Fruit fly (Drosophila melanogaster) whole organism, embryonic: ENCODE measurements around the gene CG17108.

Source experiments
- B-H1 ChIP-seq: fragments of 200-800 bp; sonication (Bioruptor generic); IDR thresholded peaks from 3 replicates; pipeline ENCODE4 v1.3.6; 2022; ENCODE audit warnings: missing biosample characterization, missing genetic modification characterization
- CG10147 ChIP-seq: fragments of 200-800 bp; sonication (Bioruptor generic); optimal IDR thresholded peaks from 2 replicates; lab custom pipeline; 2019; ENCODE audit warnings: missing biosample characterization, mild to moderate bottlenecking, missing genetic modification characterization, moderate library complexity
- CG1024 ChIP-seq: fragments of 200-800 bp; sonication (Bioruptor generic); IDR thresholded peaks from 2 replicates; pipeline ENCODE4 v1.3.6; 2022; ENCODE audit warnings: missing biosample characterization, missing genetic modification characterization
- CG10366 ChIP-seq: fragments of 200-800 bp; sonication (Bioruptor generic); IDR thresholded peaks from 2 replicates; pipeline ENCODE4 v1.3.6; 2022; ENCODE audit warnings: missing biosample characterization, missing genetic modification characterization
- CG1233 ChIP-seq: fragments of 200-800 bp; sonication (Bioruptor generic); optimal IDR thresholded peaks from 4 replicates; lab custom pipeline; 2018; ENCODE audit warnings: missing biosample characterization, mild to moderate bottlenecking, missing genetic modification characterization
- CG12659 ChIP-seq: fragments of 200-800 bp; sonication (Bioruptor generic); optimal IDR thresholded peaks from 3 replicates; lab custom pipeline; 2017; ENCODE audit warnings: mild to moderate bottlenecking, missing biosample characterization, missing genetic modification reagents, missing genetic modification characterization
- CG13123 ChIP-seq: fragments of 200-800 bp; sonication (Bioruptor generic); optimal IDR thresholded peaks from 2 replicates; lab custom pipeline; 2016; ENCODE audit warnings: missing biosample characterization, missing genetic modification characterization
- CG14667 ChIP-seq: fragments of 200-800 bp; sonication (Bioruptor generic); IDR thresholded peaks from 2 replicates; pipeline ENCODE4 v1.3.6; 2022; ENCODE audit warnings: missing biosample characterization, missing genetic modification characterization
- CG1529 ChIP-seq: fragments of 200-800 bp; sonication (Bioruptor generic); optimal IDR thresholded peaks from 3 replicates; lab custom pipeline; 2018; ENCODE audit warnings: missing biosample characterization, missing genetic modification characterization
- CG15479 ChIP-seq: fragments of 200-800 bp; sonication (Bioruptor generic); optimal IDR thresholded peaks from 3 replicates; lab custom pipeline; 2019; ENCODE audit warnings: missing biosample characterization, mild to moderate bottlenecking, missing genetic modification characterization, moderate library complexity
- CG15601 ChIP-seq: fragments of 200-800 bp; sonication (Bioruptor generic); optimal IDR thresholded peaks from 3 replicates; lab custom pipeline; 2019; ENCODE audit warnings: missing biosample characterization, mild to moderate bottlenecking, missing genetic modification characterization, moderate library complexity
- CG17361 ChIP-seq: fragments of 200-800 bp; sonication (Bioruptor generic); IDR thresholded peaks from 3 replicates; pipeline ENCODE4 v1.3.6; 2022; ENCODE audit warnings: missing biosample characterization, missing genetic modification characterization
- CG18011 ChIP-seq: fragments of 200-800 bp; sonication (Bioruptor generic); optimal IDR thresholded peaks from 2 replicates; lab custom pipeline; 2017; ENCODE audit warnings: missing biosample characterization, missing genetic modification characterization, mild to moderate bottlenecking, moderate library complexity, missing genotype
- CG18476 ChIP-seq: fragments of 200-800 bp; sonication (Bioruptor generic); optimal IDR thresholded peaks from 2 replicates; lab custom pipeline; 2016; ENCODE audit warnings: missing biosample characterization, mild to moderate bottlenecking, missing genetic modification characterization
- CG31441 ChIP-seq: fragments of 200-800 bp; sonication (Bioruptor generic); IDR thresholded peaks from 2 replicates; pipeline ENCODE4 v1.3.6; 2022; ENCODE audit warnings: missing biosample characterization, missing genetic modification characterization
- CG32532 ChIP-seq: fragments of 200-800 bp; sonication (Bioruptor generic); IDR thresholded peaks from 2 replicates; pipeline ENCODE4 v1.3.6; 2022; ENCODE audit warnings: missing biosample characterization, missing genetic modification characterization
- CG34422 ChIP-seq: fragments of 200-800 bp; sonication (Bioruptor generic); IDR thresholded peaks from 3 replicates; pipeline ENCODE4 v1.3.6; 2022; ENCODE audit warnings: missing biosample characterization, missing genetic modification characterization
- CG3847 ChIP-seq: fragments of 200-800 bp; sonication (Bioruptor generic); IDR thresholded peaks from 2 replicates; pipeline ENCODE4 v1.3.6; 2022; ENCODE audit warnings: missing biosample characterization, missing genetic modification characterization
- CG9727 ChIP-seq: fragments of 200-800 bp; sonication (Bioruptor generic); optimal IDR thresholded peaks from 3 replicates; lab custom pipeline; 2017; ENCODE audit warnings: missing biosample characterization, mild to moderate bottlenecking, missing genetic modification characterization
- CrebB ChIP-seq: fragments of 200-800 bp; sonication (Bioruptor generic); optimal IDR thresholded peaks from 3 replicates; lab custom pipeline; 2018; ENCODE audit warnings: missing biosample characterization, mild to moderate bottlenecking, missing genetic modification characterization
- Dll ChIP-seq: fragments of 200-800 bp; sonication (Bioruptor generic); IDR thresholded peaks from 4 replicates; pipeline ENCODE4 v1.3.6; 2022; ENCODE audit warnings: missing biosample characterization, missing genetic modification characterization; ENCODE audit not compliant: partially characterized antibody
- E2f2 ChIP-seq: fragments of 200-800 bp; sonication (Bioruptor generic); IDR thresholded peaks from 2 replicates; pipeline ENCODE4 v1.3.6; 2022; ENCODE audit warnings: missing biosample characterization, missing genetic modification characterization
- ERR ChIP-seq: fragments of 200-800 bp; sonication (Bioruptor generic); optimal IDR thresholded peaks from 2 replicates; lab custom pipeline; 2016; ENCODE audit warnings: missing biosample characterization, missing genetic modification characterization
- Eip74EF ChIP-seq, 2 experiments: fragments of 200-800 bp in 1 of 2; fragments of >200 bp in 1 of 2; sonication (Bioruptor generic) in 1 of 2; optimal IDR thresholded peaks; 2 replicates each; lab custom pipeline; 2017 to 2019; ENCODE audit warnings: missing biosample characterization in 2 of 2, missing genetic modification characterization in 2 of 2, mild to moderate bottlenecking in 1 of 2, moderate library complexity in 1 of 2
- Fer2 ChIP-seq: fragments of 200-800 bp; sonication (Bioruptor generic); optimal IDR thresholded peaks from 2 replicates; lab custom pipeline; 2018; ENCODE audit warnings: missing biosample characterization, mild to moderate bottlenecking, missing genetic modification characterization, moderate library complexity
- Gsc ChIP-seq: fragments of 200-800 bp; sonication (Bioruptor generic); IDR thresholded peaks from 2 replicates; pipeline ENCODE4 v1.3.6; 2022; ENCODE audit warnings: missing biosample characterization, missing genetic modification characterization
- HLH4C ChIP-seq: fragments of 200-800 bp; sonication (Bioruptor generic); IDR thresholded peaks from 3 replicates; pipeline ENCODE4 v1.3.6; 2022; ENCODE audit warnings: missing biosample characterization, missing genetic modification characterization; ENCODE audit not compliant: partially characterized antibody
- HmgD ChIP-seq: fragments of 200-800 bp; sonication (Bioruptor generic); optimal IDR thresholded peaks from 3 replicates; lab custom pipeline; 2016; ENCODE audit warnings: missing biosample characterization, missing genetic modification characterization
- NC2α ChIP-seq: fragments of 200-800 bp; sonication (Bioruptor generic); optimal IDR thresholded peaks from 2 replicates; lab custom pipeline; 2016; ENCODE audit warnings: missing biosample characterization, missing genetic modification characterization
- Ptx1 ChIP-seq: fragments of 200-800 bp; sonication (Bioruptor generic); IDR thresholded peaks from 2 replicates; pipeline ENCODE4 v1.3.6; 2022; ENCODE audit warnings: missing biosample characterization, missing genetic modification characterization
- Sin3A ChIP-seq: fragments of >200 bp; optimal IDR thresholded peaks from 2 replicates; lab custom pipeline; 2018
- Taf1 ChIP-seq: fragments of 200-800 bp; sonication (Bioruptor generic); IDR thresholded peaks from 2 replicates; pipeline ENCODE4 v1.3.6; 2022; ENCODE audit warnings: missing biosample characterization, missing genetic modification characterization
- Xrp1 ChIP-seq: fragments of 200-800 bp; sonication (Bioruptor generic); IDR thresholded peaks from 2 replicates; pipeline ENCODE4 v1.3.6; 2022; ENCODE audit warnings: missing biosample characterization, missing genetic modification characterization
- YL-1 ChIP-seq: fragments of 200-800 bp; sonication (Bioruptor generic); optimal IDR thresholded peaks from 3 replicates; lab custom pipeline; 2017; ENCODE audit warnings: missing biosample characterization, mild to moderate bottlenecking, missing genetic modification characterization
- ara ChIP-seq: fragments of 200-800 bp; sonication (Bioruptor generic); IDR thresholded peaks from 2 replicates; pipeline ENCODE4 v1.3.6; 2022; ENCODE audit warnings: missing biosample characterization, missing genetic modification characterization
- dmrt99B ChIP-seq: fragments of 200-800 bp; sonication (Bioruptor generic); optimal IDR thresholded peaks from 2 replicates; lab custom pipeline; 2018; ENCODE audit warnings: missing biosample characterization, mild to moderate bottlenecking, missing genetic modification characterization, moderate library complexity
- emc ChIP-seq: fragments of 200-800 bp; sonication (Bioruptor generic); optimal IDR thresholded peaks from 2 replicates; lab custom pipeline; 2016; ENCODE audit warnings: missing biosample characterization, missing genetic modification characterization
- gce ChIP-seq: fragments of 200-800 bp; sonication (Bioruptor generic); IDR thresholded peaks from 3 replicates; pipeline ENCODE4 v1.3.6; 2022; ENCODE audit warnings: missing biosample characterization, missing genetic modification characterization
- grau ChIP-seq: fragments of 200-800 bp; optimal IDR thresholded peaks from 3 replicates; lab custom pipeline; 2019; ENCODE audit warnings: missing biosample characterization, mild to moderate bottlenecking, missing genetic modification characterization, moderate library complexity
- grn ChIP-seq: fragments of 200-800 bp; sonication (Bioruptor generic); optimal IDR thresholded peaks from 3 replicates; lab custom pipeline; 2017; ENCODE audit warnings: missing biosample characterization, missing genetic modification characterization
- gro ChIP-seq: fragments of 200-800 bp; sonication (Bioruptor generic); optimal IDR thresholded peaks from 2 replicates; lab custom pipeline; 2016; ENCODE audit warnings: missing biosample characterization, missing genetic modification characterization
- gsb-n ChIP-seq: fragments of 200-800 bp; sonication (Bioruptor generic); optimal IDR thresholded peaks from 3 replicates; lab custom pipeline; 2018; ENCODE audit warnings: missing biosample characterization, mild to moderate bottlenecking, missing genetic modification characterization
- insv ChIP-seq, 2 experiments: fragments of 200-800 bp; sonication (Bioruptor generic); optimal IDR thresholded peaks; 3 replicates each; lab custom pipeline; 2016 to 2018; ENCODE audit warnings: missing biosample characterization in 2 of 2, missing genetic modification characterization in 2 of 2
- lbe ChIP-seq: fragments of 200-800 bp; sonication (Bioruptor generic); optimal IDR thresholded peaks from 2 replicates; lab custom pipeline; 2016; ENCODE audit warnings: missing biosample characterization, mild to moderate bottlenecking, missing genetic modification characterization
- odd ChIP-seq: fragments of 200-800 bp; sonication (Bioruptor generic); optimal IDR thresholded peaks from 2 replicates; lab custom pipeline; 2017; ENCODE audit warnings: missing biosample characterization, mild to moderate bottlenecking, missing genetic modification characterization
- pum ChIP-seq: fragments of 200-800 bp; sonication (Bioruptor generic); optimal IDR thresholded peaks from 2 replicates; lab custom pipeline; 2016; ENCODE audit warnings: missing biosample characterization, missing genetic modification characterization
- schlank ChIP-seq: fragments of 200-800 bp; sonication (Bioruptor generic); optimal IDR thresholded peaks from 2 replicates; lab custom pipeline; 2018; ENCODE audit warnings: missing biosample characterization, mild to moderate bottlenecking, missing genetic modification characterization
- tio ChIP-seq: fragments of 200-800 bp; sonication (Bioruptor generic); optimal IDR thresholded peaks from 2 replicates; lab custom pipeline; 2017; ENCODE audit warnings: missing biosample characterization, missing genetic modification characterization, inconsistent platforms
- trh ChIP-seq: fragments of 200-800 bp; sonication (Bioruptor generic); optimal IDR thresholded peaks from 2 replicates; lab custom pipeline; 2016; ENCODE audit warnings: missing biosample characterization, missing genetic modification characterization
- tx ChIP-seq: fragments of 200-800 bp; sonication (Bioruptor generic); optimal IDR thresholded peaks from 2 replicates; lab custom pipeline; 2016; ENCODE audit warnings: missing biosample characterization, missing genetic modification characterization
- unpg ChIP-seq: fragments of 200-800 bp; sonication (Bioruptor generic); optimal IDR thresholded peaks from 3 replicates; lab custom pipeline; 2018; ENCODE audit warnings: missing biosample characterization, mild to moderate bottlenecking, missing genetic modification characterization, moderate library complexity
- zfh1 ChIP-seq: fragments of 200-800 bp; sonication (Bioruptor generic); IDR thresholded peaks from 3 replicates; pipeline ENCODE4 v1.3.6; 2022; ENCODE audit warnings: missing biosample characterization, missing genetic modification characterization

Gene CG17108

dm6 chr2L:10697992-10698391, 4.1 kb upstream of the CG17108 start, which contains the start of gene CG7300 (continued):
- TF ChIP-seq CG1529 (GFP tag; lab: Kevin White, UChicago) (no peak), Xrp1 (GFP tag; lab: Robert Waterston, UW) (peak; percentile 68), CG17361 (peak; percentile 54; the same call in 2 of the 3 replicates), gro (peak; percentile 75), YL-1 (GFP tag; lab: Kevin White, UChicago) (no peak), Dll (GFP tag; lab: Robert Waterston, UW) (no peak), emc (GFP tag; lab: Kevin White, UChicago) (no peak), tx (GFP tag; lab: Kevin White, UChicago) (no peak), ara (GFP tag; lab: Robert Waterston, UW) (peak; percentile 70; the same call in 1 of the 2 replicates), CG32532 (peak; percentile 84), CG1233 (GFP tag; lab: Kevin White, UChicago) (peak; percentile 52), Sin3A (lab: Kevin White, UChicago) (no peak), CG3847 (GFP tag; lab: Robert Waterston, UW) (peak; percentile 63), CG9727 (GFP tag; lab: Kevin White, UChicago) (peak; percentile 17), NC2α (GFP tag; lab: Kevin White, UChicago) (no peak), pum (no peak), CG34422 (GFP tag; lab: Robert Waterston, UW) (no peak), grn (GFP tag; lab: Kevin White, UChicago) (no peak), CG18476 (GFP tag; lab: Kevin White, UChicago) (no peak), CG13123 (GFP tag; lab: Kevin White, UChicago) (no peak), B-H1 (GFP tag; lab: Robert Waterston, UW) (peak; percentile 26; the same call in 1 of the 3 replicates), insv (GFP tag; optimal IDR thresholded peaks at IDR 0.05; lab: Kevin White, UChicago) (no peak), CG31441 (GFP tag; lab: Robert Waterston, UW) (peak; percentile 51), dmrt99B (peak; percentile 56), CG14667 (GFP tag; lab: Robert Waterston, UW) (peak; percentile 41), CG12659 (GFP tag; lab: Kevin White, UChicago) (peak; percentile 49), Taf1 (GFP tag; lab: Robert Waterston, UW) (peak; percentile 72), CG18011 (GFP tag; lab: Kevin White, UChicago) (no peak), gsb-n (tag; lab: Kevin White, UChicago) (peak; percentile 32), HLH4C (GFP tag; lab: Robert Waterston, UW) (no peak), gce (GFP tag; lab: Robert Waterston, UW) (no peak), Ptx1 (GFP tag; lab: Robert Waterston, UW) (peak; percentile 63), ERR (no peak), Fer2 (tag; lab: Kevin White, UChicago) (no peak), CG15601 (tag; lab: Kevin White, UChicago) (peak; percentile 8), lbe (GFP tag; lab: Kevin White, UChicago) (no peak), zfh1 (GFP tag; lab: Robert Waterston, UW) (peak; percentile 50; the same call in 2 of the 3 replicates), Gsc (GFP tag; lab: Robert Waterston, UW) (no peak), CG15479 (GFP tag; lab: Kevin White, UChicago) (no peak), grau (tag; lab: Kevin White, UChicago) (peak; percentile 89), CG10147 (peak; percentile 76), CrebB (tag; lab: Kevin White, UChicago) (no peak), tio (peak; percentile 18), Eip74EF (GFP tag; optimal IDR thresholded peaks at IDR 0.05; lab: Kevin White, UChicago) (peak in 1 of 2 experiments; percentile 40), trh (no peak), unpg (GFP tag; lab: Kevin White, UChicago) (peak; percentile 65), schlank (tag; lab: Kevin White, UChicago) (peak; percentile 8), CG1024 (GFP tag; lab: Robert Waterston, UW) (no peak), odd (GFP tag; lab: Kevin White, UChicago) (no peak), HmgD (GFP tag; lab: Kevin White, UChicago) (no peak), E2f2 (GFP tag; lab: Robert Waterston, UW) (peak; percentile 30; the same call in 1 of the 2 replicates), CG10366 (GFP tag; lab: Robert Waterston, UW) (peak; percentile 58; the same call in 1 of the 2 replicates)
